Worm (Caenorhabditis elegans) whole organism, L2 larva: Measurements from ENCODE around the gene ugt-59.

Experiments used
- ceh-16 ChIP-seq: fragments of 150-350 bp; optimal IDR thresholded peaks from 2 replicates; lab custom pipeline; 2014; ENCODE audit warnings: missing biosample characterization, missing genetic modification characterization
- dmd-4 ChIP-seq: sonication (generic microtip); optimal IDR thresholded peaks from 2 replicates; lab custom pipeline; 2017; ENCODE audit warnings: missing biosample characterization, missing genetic modification characterization
- elt-1 ChIP-seq: fragments of 150-350 bp; optimal IDR thresholded peaks from 2 replicates; lab custom pipeline; 2014; ENCODE audit warnings: missing biosample characterization, missing genetic modification characterization
- nhr-237 ChIP-seq: fragments of 150-350 bp; optimal IDR thresholded peaks from 2 replicates; lab custom pipeline; 2014; ENCODE audit warnings: missing biosample characterization, missing genetic modification characterization
- nhr-6 ChIP-seq: fragments of 150-350 bp; optimal IDR thresholded peaks from 2 replicates; lab custom pipeline; 2014; ENCODE audit warnings: missing biosample characterization, missing genetic modification characterization
- unc-62 ChIP-seq: fragments of 150-350 bp; optimal IDR thresholded peaks from 2 replicates; lab custom pipeline; 2014; ENCODE audit warnings: missing biosample characterization, missing genetic modification reagents, missing genetic modification characterization

ce11 chrIV:10373772-10374288 lies 13.4 kb downstream of the ugt-59 start, which contains the start of gene mpz-5:
- no peak for TF ChIP-seq ceh-16 (tag; lab: Kevin White, UChicago)
- TF ChIP-seq dmd-4 (tag; lab: Kevin White, UChicago) = no peak
- TF ChIP-seq nhr-237 (tag; lab: Kevin White, UChicago) = no peak
- TF ChIP-seq nhr-6 (tag; lab: Kevin White, UChicago) = peak; percentile 43
- TF ChIP-seq elt-1 (tag; lab: Kevin White, UChicago) = no peak
- TF ChIP-seq unc-62 = no peak
